Worm (Caenorhabditis elegans) whole organism, L1 larva: ENCODE data around the gene pcp-1.

Source experiments
- C04F5.9 ChIP-seq: sonication (generic microtip); optimal IDR thresholded peaks from 2 replicates; lab custom pipeline; 2016; ENCODE audit warnings: missing genetic modification characterization, missing compliant biosample characterization
- alr-1 ChIP-seq: fragments of 200-800 bp; sonication (Bioruptor generic); optimal IDR thresholded peaks from 2 replicates; lab custom pipeline; 2018; ENCODE audit warnings: borderline replicate concordance, mild to moderate bottlenecking, missing genetic modification characterization, missing compliant biosample characterization
- ama-1 ChIP-seq: fragments of 150-350 bp; optimal IDR thresholded peaks from 2 replicates; lab custom pipeline; 2014
- elt-3 ChIP-seq, 6 experiments: fragments of 150-350 bp in 1 of 6; sonication (generic microtip); optimal IDR thresholded peaks; 2 replicates each; lab custom pipeline; 2017 to 2018; ENCODE audit warnings: missing biosample characterization in 6 of 6, missing genetic modification characterization in 6 of 6, inconsistent platforms in 1 of 6
- fkh-4 ChIP-seq: sonication (generic microtip); optimal IDR thresholded peaks from 2 replicates; lab custom pipeline; 2016; ENCODE audit warnings: missing compliant biosample characterization, missing genetic modification characterization, borderline replicate concordance
- lsy-2 ChIP-seq, 2 experiments: fragments of 150-350 bp; optimal IDR thresholded peaks; 2 replicates each; lab custom pipeline; 2014; ENCODE audit warnings: missing biosample characterization in 2 of 2, missing genetic modification characterization in 2 of 2
- nhr-237 ChIP-seq: fragments of 150-350 bp; optimal IDR thresholded peaks from 2 replicates; lab custom pipeline; 2014; ENCODE audit warnings: missing biosample characterization, missing genetic modification characterization
- nhr-71 ChIP-seq: sonication (generic microtip); optimal IDR thresholded peaks from 2 replicates; lab custom pipeline; 2016; ENCODE audit warnings: mild to moderate bottlenecking, missing genetic modification characterization, moderate library complexity, missing compliant biosample characterization
- nhr-90 ChIP-seq: sonication (generic microtip); optimal IDR thresholded peaks from 2 replicates; lab custom pipeline; 2016; ENCODE audit warnings: mild to moderate bottlenecking, missing genetic modification characterization, missing compliant biosample characterization; ENCODE audit not compliant: poor library complexity
- snpc-4 ChIP-seq: fragments of 150-350 bp; optimal IDR thresholded peaks from 2 replicates; lab custom pipeline; 2014; ENCODE audit warnings: missing biosample characterization, missing genetic modification characterization

DNA sequence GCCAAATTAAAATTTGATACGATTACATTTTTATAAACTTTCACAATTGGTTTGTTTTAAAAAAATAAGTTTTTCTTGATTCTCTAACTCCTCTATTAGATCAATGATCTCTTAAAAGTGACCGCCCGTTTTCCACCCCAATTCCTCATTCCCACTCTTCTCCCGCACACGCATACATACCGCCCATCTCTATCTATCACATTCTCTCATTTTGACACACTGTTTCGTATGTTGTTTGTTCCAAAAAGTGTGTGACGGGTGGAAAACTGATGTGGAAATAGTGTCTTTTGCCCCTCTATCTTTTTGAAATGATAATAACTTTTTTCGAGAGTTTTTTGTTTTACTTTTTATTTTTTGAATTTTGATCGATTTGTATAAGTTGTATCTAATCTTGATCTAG, 40.4 kb upstream of the pcp-1 start:
- TF ChIP-seq nhr-71 (tag; lab: Kevin White, UChicago) (peak; percentile 86), alr-1 (tag; lab: Kevin White, UChicago) (no peak), lsy-2 (tag; optimal IDR thresholded peaks at IDR 0.05; lab: Kevin White, UChicago) (peak; percentile 64 to 73), nhr-237 (tag; lab: Kevin White, UChicago) (peak; percentile 74), elt-3 (tag; optimal IDR thresholded peaks at IDR 0.05; lab: Kevin White, UChicago) (peak in 5 of 6 experiments; percentile 34 to 71 (median 49)), nhr-90 (tag; lab: Kevin White, UChicago) (peak; percentile 53), C04F5.9 (tag; lab: Kevin White, UChicago) (no peak), fkh-4 (no peak), snpc-4 (no peak), ama-1 (lab: Kevin White, UChicago) (peak; percentile 57)
